Fruit fly (Drosophila melanogaster) whole organism, embryonic: Measurements from ENCODE around the gene jdp.
A peak's percentile ranks its signal among the peaks of the same experiment; 100 is the strongest.

Source experiments
- CG1024 ChIP-seq: fragments of 200-800 bp; sonication (Bioruptor generic); IDR thresholded peaks from 2 replicates; pipeline ENCODE4 v1.3.6; 2022; ENCODE audit warnings: missing biosample characterization, missing genetic modification characterization
- CG10431 ChIP-seq: fragments of 200-800 bp; sonication (Bioruptor generic); optimal IDR thresholded peaks from 3 replicates; lab custom pipeline; 2018; ENCODE audit warnings: missing biosample characterization, mild to moderate bottlenecking, missing genetic modification characterization
- CG12104 ChIP-seq: fragments of 200-800 bp; sonication (Bioruptor generic); optimal IDR thresholded peaks from 3 replicates; lab custom pipeline; 2016; ENCODE audit warnings: missing biosample characterization, missing genetic modification characterization
- CG12219 ChIP-seq: fragments of 200-800 bp; sonication (Bioruptor generic); optimal IDR thresholded peaks from 3 replicates; lab custom pipeline; 2018; ENCODE audit warnings: missing biosample characterization, mild to moderate bottlenecking, missing genetic modification characterization
- CG12236 ChIP-seq: fragments of 200-800 bp; sonication (Bioruptor generic); optimal IDR thresholded peaks from 2 replicates; lab custom pipeline; 2016; ENCODE audit warnings: missing biosample characterization, missing genetic modification characterization
- CG13296 ChIP-seq: fragments of 200-800 bp; sonication (Bioruptor generic); optimal IDR thresholded peaks from 3 replicates; lab custom pipeline; 2018; ENCODE audit warnings: missing biosample characterization, mild to moderate bottlenecking, missing genetic modification characterization
- CG13894 ChIP-seq: fragments of 200-800 bp; sonication (Bioruptor generic); optimal IDR thresholded peaks from 3 replicates; lab custom pipeline; 2018; ENCODE audit warnings: missing biosample characterization, mild to moderate bottlenecking, missing genetic modification characterization, moderate library complexity
- CG15073 ChIP-seq: fragments of 200-800 bp; sonication (Bioruptor generic); optimal IDR thresholded peaks from 2 replicates; lab custom pipeline; 2016; ENCODE audit warnings: missing biosample characterization, missing genetic modification characterization
- CG17612 ChIP-seq: fragments of 200-800 bp; sonication (Bioruptor generic); IDR thresholded peaks from 2 replicates; pipeline ENCODE4 v1.3.6; 2022; ENCODE audit warnings: missing biosample characterization, missing genetic modification characterization
- CG32767 ChIP-seq: fragments of 200-800 bp; sonication (Bioruptor generic); IDR thresholded peaks from 2 replicates; pipeline ENCODE4 v1.3.6; 2022; ENCODE audit warnings: missing biosample characterization, missing genetic modification characterization
- CG34376 ChIP-seq: fragments of 200-800 bp; sonication (Bioruptor generic); optimal IDR thresholded peaks from 2 replicates; lab custom pipeline; 2018; ENCODE audit warnings: missing biosample characterization, mild to moderate bottlenecking, missing genetic modification characterization
- CG4328 ChIP-seq: fragments of 200-800 bp; sonication (Bioruptor generic); optimal IDR thresholded peaks from 3 replicates; lab custom pipeline; 2017; ENCODE audit warnings: missing biosample characterization, missing genetic modification reagents, missing genetic modification characterization
- CG43689 ChIP-seq: fragments of 200-800 bp; sonication (Bioruptor generic); IDR thresholded peaks from 2 replicates; pipeline ENCODE4 v1.3.6; 2022; ENCODE audit warnings: missing biosample characterization, missing genetic modification characterization
- CG4617 ChIP-seq: fragments of 200-800 bp; sonication (Bioruptor generic); optimal IDR thresholded peaks from 3 replicates; lab custom pipeline; 2016; ENCODE audit warnings: missing biosample characterization, missing genetic modification characterization, borderline replicate concordance
- CG4730 ChIP-seq: fragments of 200-800 bp; sonication (Bioruptor generic); IDR thresholded peaks from 2 replicates; pipeline ENCODE4 v1.3.6; 2022; ENCODE audit warnings: missing biosample characterization, missing genetic modification characterization
- CG5180 ChIP-seq: fragments of 200-800 bp; sonication (Bioruptor generic); optimal IDR thresholded peaks from 3 replicates; lab custom pipeline; 2017; ENCODE audit warnings: missing biosample characterization, missing genetic modification characterization, mild to moderate bottlenecking, moderate library complexity, missing genetic modification reagents
- CG7745 ChIP-seq: fragments of 200-800 bp; sonication (Bioruptor generic); optimal IDR thresholded peaks from 2 replicates; lab custom pipeline; 2018; ENCODE audit warnings: missing biosample characterization, mild to moderate bottlenecking, missing genetic modification characterization, moderate library complexity
- CG7839 ChIP-seq: fragments of 200-800 bp; sonication (Bioruptor generic); optimal IDR thresholded peaks from 3 replicates; lab custom pipeline; 2018; ENCODE audit warnings: missing biosample characterization, mild to moderate bottlenecking, missing genetic modification characterization, moderate library complexity
- CG7987 ChIP-seq: fragments of 200-800 bp; sonication (Bioruptor generic); optimal IDR thresholded peaks from 2 replicates; lab custom pipeline; 2018; ENCODE audit warnings: missing biosample characterization, mild to moderate bottlenecking, missing genetic modification characterization, moderate library complexity
- CG8944 ChIP-seq: fragments of 200-800 bp; sonication (Bioruptor generic); optimal IDR thresholded peaks from 3 replicates; lab custom pipeline; 2016; ENCODE audit warnings: missing biosample characterization, missing genetic modification characterization
- Dp ChIP-seq: fragments of 200-800 bp; sonication (Bioruptor generic); optimal IDR thresholded peaks from 2 replicates; lab custom pipeline; 2018; ENCODE audit warnings: missing biosample characterization, mild to moderate bottlenecking, missing genetic modification characterization, moderate library complexity
- Dref ChIP-seq: fragments of 200-800 bp; sonication (Bioruptor generic); IDR thresholded peaks from 2 replicates; pipeline ENCODE4 v1.3.6; 2022; ENCODE audit warnings: missing biosample characterization, missing genetic modification characterization
- Ets65A ChIP-seq: fragments of 200-800 bp; sonication (Bioruptor generic); peaks from one replicate; lab custom pipeline; 2016; ENCODE audit warnings: missing biosample characterization, missing genetic modification characterization
- Fer1 ChIP-seq: fragments of 200-800 bp; sonication (Bioruptor generic); optimal IDR thresholded peaks from 2 replicates; lab custom pipeline; 2017; ENCODE audit warnings: missing biosample characterization, mild to moderate bottlenecking, missing genetic modification characterization
- Hmx ChIP-seq: fragments of 200-800 bp; sonication (Bioruptor generic); optimal IDR thresholded peaks from 2 replicates; lab custom pipeline; 2016; ENCODE audit warnings: missing biosample characterization, missing genetic modification characterization
- Hr51 ChIP-seq, 2 experiments: fragments of 200-800 bp; sonication (Bioruptor generic); optimal IDR thresholded peaks; 2 replicates in 1 of 2; 3 replicates in 1 of 2; lab custom pipeline; 2016 to 2018; ENCODE audit warnings: missing biosample characterization in 2 of 2, missing genetic modification characterization in 2 of 2, mild to moderate bottlenecking in 1 of 2, moderate library complexity in 1 of 2
- NC2α ChIP-seq: fragments of 200-800 bp; sonication (Bioruptor generic); optimal IDR thresholded peaks from 2 replicates; lab custom pipeline; 2016; ENCODE audit warnings: missing biosample characterization, missing genetic modification characterization
- Nf-YC ChIP-seq: fragments of 200-800 bp; optimal IDR thresholded peaks from 3 replicates; lab custom pipeline; 2019; ENCODE audit warnings: missing biosample characterization, mild to moderate bottlenecking, missing genetic modification characterization, moderate library complexity
- Pdp1 ChIP-seq, 2 experiments: fragments of 200-800 bp; sonication (Bioruptor generic); optimal IDR thresholded peaks; 3 replicates each; lab custom pipeline; 2016; ENCODE audit warnings: missing biosample characterization in 2 of 2, missing genetic modification characterization in 2 of 2, mild to moderate bottlenecking in 1 of 2, moderate library complexity in 1 of 2
- Rx ChIP-seq: fragments of 200-800 bp; sonication (Bioruptor generic); IDR thresholded peaks from 2 replicates; pipeline ENCODE4 v1.3.6; 2022; ENCODE audit warnings: missing biosample characterization, missing genetic modification characterization
- Taf1 ChIP-seq: fragments of 200-800 bp; sonication (Bioruptor generic); IDR thresholded peaks from 2 replicates; pipeline ENCODE4 v1.3.6; 2022; ENCODE audit warnings: missing biosample characterization, missing genetic modification characterization
- Usf ChIP-seq: fragments of 200-800 bp; sonication (Bioruptor generic); optimal IDR thresholded peaks from 2 replicates; lab custom pipeline; 2017; ENCODE audit warnings: missing genotype, missing biosample characterization, missing genetic modification characterization
- Xbp1 ChIP-seq: fragments of 200-800 bp; sonication (Bioruptor generic); optimal IDR thresholded peaks from 3 replicates; lab custom pipeline; 2016; ENCODE audit warnings: missing biosample characterization, mild to moderate bottlenecking, missing genetic modification characterization
- amos ChIP-seq: fragments of 200-800 bp; sonication (Bioruptor generic); IDR thresholded peaks from 2 replicates; pipeline ENCODE4 v1.3.6; 2022; ENCODE audit warnings: missing biosample characterization, missing genetic modification characterization; ENCODE audit not compliant: partially characterized antibody
- crp ChIP-seq, 2 experiments: fragments of 200-800 bp; sonication (Bioruptor generic); optimal IDR thresholded peaks; 2 replicates in 1 of 2; 3 replicates in 1 of 2; lab custom pipeline; 2017; ENCODE audit warnings: missing biosample characterization in 2 of 2, missing genetic modification characterization in 2 of 2, mild to moderate bottlenecking in 1 of 2, moderate library complexity in 1 of 2
- eyg ChIP-seq: fragments of 200-800 bp; sonication (Bioruptor generic); optimal IDR thresholded peaks from 3 replicates; lab custom pipeline; 2016; ENCODE audit warnings: missing biosample characterization, missing genetic modification characterization
- fd102C ChIP-seq: fragments of 200-800 bp; sonication (Bioruptor generic); optimal IDR thresholded peaks from 2 replicates; lab custom pipeline; 2018; ENCODE audit warnings: missing biosample characterization, mild to moderate bottlenecking, missing genetic modification characterization, moderate library complexity
- hth ChIP-seq: fragments of >200 bp; optimal IDR thresholded peaks from 2 replicates; lab custom pipeline; 2017; ENCODE audit warnings: inconsistent platforms
- kah ChIP-seq: fragments of 200-800 bp; sonication (Bioruptor generic); optimal IDR thresholded peaks from 2 replicates; lab custom pipeline; 2018; ENCODE audit warnings: missing biosample characterization, mild to moderate bottlenecking, missing genetic modification characterization
- knrl ChIP-seq: fragments of 200-800 bp; sonication (Bioruptor generic); IDR thresholded peaks from 3 replicates; pipeline ENCODE4 v1.3.6; 2022; ENCODE audit warnings: missing biosample characterization, missing genetic modification characterization; ENCODE audit not compliant: partially characterized antibody
- phol ChIP-seq: fragments of 200-800 bp; sonication (Bioruptor generic); optimal IDR thresholded peaks from 3 replicates; lab custom pipeline; 2018; ENCODE audit warnings: missing biosample characterization, mild to moderate bottlenecking, missing genetic modification characterization, moderate library complexity
- pnt ChIP-seq: fragments of 200-800 bp; sonication (Bioruptor generic); optimal IDR thresholded peaks from 3 replicates; lab custom pipeline; 2016; ENCODE audit warnings: missing biosample characterization, missing genetic modification characterization
- pros ChIP-seq: fragments of 200-800 bp; sonication (Bioruptor generic); optimal IDR thresholded peaks from 3 replicates; lab custom pipeline; 2019; ENCODE audit warnings: missing biosample characterization, mild to moderate bottlenecking, missing genetic modification characterization, moderate library complexity
- sens-2 ChIP-seq: fragments of 200-800 bp; sonication (Bioruptor generic); IDR thresholded peaks from 2 replicates; pipeline ENCODE4 v1.3.6; 2022; ENCODE audit warnings: missing biosample characterization, missing genetic modification characterization
- so ChIP-seq: fragments of 200-800 bp; sonication (Bioruptor generic); IDR thresholded peaks from 3 replicates; pipeline ENCODE4 v1.3.6; 2022; ENCODE audit warnings: missing biosample characterization, missing genetic modification characterization
- stc ChIP-seq: fragments of 200-800 bp; sonication (Bioruptor generic); IDR thresholded peaks from 2 replicates; pipeline ENCODE4 v1.3.6; 2022; ENCODE audit warnings: missing biosample characterization, missing genetic modification characterization
- tll ChIP-seq, 2 experiments: fragments of 200-800 bp in 1 of 2; fragments of >200 bp in 1 of 2; sonication (Bioruptor generic) in 1 of 2; optimal IDR thresholded peaks; 2 replicates each; lab custom pipeline; 2017 to 2019; ENCODE audit warnings: missing biosample characterization in 2 of 2, missing genetic modification characterization in 2 of 2, mild to moderate bottlenecking in 1 of 2, moderate library complexity in 1 of 2
- unc-4 ChIP-seq: fragments of 200-800 bp; sonication (Bioruptor generic); IDR thresholded peaks from 2 replicates; pipeline ENCODE4 v1.3.6; 2022; ENCODE audit warnings: missing biosample characterization, missing genetic modification characterization; ENCODE audit not compliant: partially characterized antibody
- zf30C ChIP-seq: fragments of 200-800 bp; sonication (Bioruptor generic); optimal IDR thresholded peaks from 3 replicates; lab custom pipeline; 2018; ENCODE audit warnings: missing biosample characterization, mild to moderate bottlenecking, missing genetic modification characterization

The jdp gene

DNA sequence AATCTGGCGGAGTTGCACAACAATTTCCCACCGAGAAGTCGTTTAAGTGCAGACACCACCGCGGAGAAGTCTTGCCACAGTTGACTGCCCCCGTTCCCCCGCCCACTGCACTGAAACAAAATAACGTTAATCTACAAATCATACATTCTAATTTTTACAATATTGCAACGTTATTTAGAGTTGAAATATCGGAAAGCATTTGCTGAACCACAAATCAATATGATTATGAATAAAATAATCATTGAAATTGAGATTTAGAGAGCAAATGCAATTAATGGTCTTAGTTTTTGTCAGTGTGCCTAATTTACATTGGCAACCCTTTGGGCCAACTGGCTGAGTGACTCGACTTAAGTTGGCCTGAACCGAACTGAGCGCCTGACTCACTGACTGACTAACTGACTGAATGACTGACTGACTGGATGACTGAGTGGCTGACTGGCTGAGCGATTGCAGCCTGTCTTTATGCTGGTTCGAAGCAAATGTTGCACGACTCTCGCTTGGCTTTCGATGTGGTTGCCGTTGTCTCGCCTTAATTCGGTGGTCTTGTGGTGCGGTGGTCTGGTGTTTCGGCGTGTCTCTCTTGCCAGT, 43.8 kb upstream of the jdp start (continued):
- peak; percentile 87 for TF ChIP-seq phol (tag; lab: Kevin White, UChicago)
- TF ChIP-seq hth (lab: Kevin White, UChicago) = no peak
- peak; percentile 15 for TF ChIP-seq CG12104 (GFP tag; lab: Kevin White, UChicago)
- TF ChIP-seq Hmx (GFP tag; lab: Kevin White, UChicago) = peak; percentile 2
- no peak for TF ChIP-seq Fer1 (GFP tag; lab: Kevin White, UChicago)
- TF ChIP-seq stc = peak; percentile 77
- peak; percentile 51 to 72 for TF ChIP-seq Pdp1 (GFP tag; optimal IDR thresholded peaks at IDR 0.05; lab: Kevin White, UChicago)
- TF ChIP-seq CG1024 = peak; percentile 71
- TF ChIP-seq CG7987 = peak; percentile 24
- peak; percentile 40 for TF ChIP-seq NC2α (GFP tag; lab: Kevin White, UChicago)
- TF ChIP-seq CG32767 (GFP tag; lab: Robert Waterston, UW) = peak; percentile 76
- peak; percentile 64 for TF ChIP-seq CG4730 (GFP tag; lab: Robert Waterston, UW)
- peak; percentile 66 for TF ChIP-seq Ets65A (GFP tag; lab: Kevin White, UChicago)
- peak; percentile 1 for TF ChIP-seq CG15073 (GFP tag; lab: Kevin White, UChicago)
- no peak for TF ChIP-seq Taf1 (GFP tag; lab: Robert Waterston, UW)
- TF ChIP-seq crp (GFP tag; optimal IDR thresholded peaks at IDR 0.05; lab: Kevin White, UChicago) = peak in 1 of 2 experiments; percentile 19
- TF ChIP-seq CG13296 (GFP tag; lab: Kevin White, UChicago) = peak; percentile 57
- peak; percentile 35 for TF ChIP-seq CG10431 (GFP tag; lab: Kevin White, UChicago)
- TF ChIP-seq Dref = no peak
- peak; percentile 62 for TF ChIP-seq Rx
- TF ChIP-seq kah (GFP tag; lab: Kevin White, UChicago) = peak; percentile 67
- TF ChIP-seq tll (GFP tag; optimal IDR thresholded peaks at IDR 0.05; lab: Kevin White, UChicago) = peak in 1 of 2 experiments; percentile 55
- TF ChIP-seq Nf-YC (tag; lab: Kevin White, UChicago) = no peak
- no peak for TF ChIP-seq Usf
- TF ChIP-seq CG12219 (GFP tag; lab: Kevin White, UChicago) = peak; percentile 82
- peak; percentile 13 for TF ChIP-seq eyg (GFP tag; lab: Kevin White, UChicago)
- TF ChIP-seq CG5180 (GFP tag; lab: Kevin White, UChicago) = peak; percentile 79
- TF ChIP-seq Xbp1 (GFP tag; lab: Kevin White, UChicago) = peak; percentile 82
- TF ChIP-seq CG12236 (GFP tag; lab: Kevin White, UChicago) = peak; percentile 62
- no peak for TF ChIP-seq CG13894 (tag; lab: Kevin White, UChicago)
- TF ChIP-seq CG7745 (tag; lab: Kevin White, UChicago) = no peak
- TF ChIP-seq fd102C (GFP tag; lab: Kevin White, UChicago) = no peak
- TF ChIP-seq CG8944 (GFP tag; lab: Kevin White, UChicago) = peak; percentile 72
- no peak for TF ChIP-seq amos (GFP tag; lab: Robert Waterston, UW)
- TF ChIP-seq unc-4 (GFP tag; lab: Robert Waterston, UW) = no peak
- TF ChIP-seq CG43689 = 0 out of 2 replicates have a peak, but pooled peaks have one; percentile 40
- TF ChIP-seq knrl (GFP tag; lab: Robert Waterston, UW) = no peak
- TF ChIP-seq so (GFP tag; lab: Robert Waterston, UW) = peak; percentile 83; the same call in 2 of the 3 replicates
- peak; percentile 76 for TF ChIP-seq pros (GFP tag; lab: Kevin White, UChicago)
- no peak for TF ChIP-seq CG4328 (GFP tag; lab: Kevin White, UChicago)
- TF ChIP-seq zf30C (GFP tag; lab: Kevin White, UChicago) = peak; percentile 77
- TF ChIP-seq sens-2 (GFP tag; lab: Robert Waterston, UW) = peak; percentile 64
- no peak for TF ChIP-seq Dp (GFP tag; lab: Kevin White, UChicago)
- peak; percentile 83 for TF ChIP-seq CG7839
- peak; percentile 67 for TF ChIP-seq pnt
- peak; percentile 19 to 88 for TF ChIP-seq Hr51 (GFP tag; optimal IDR thresholded peaks at IDR 0.05; lab: Kevin White, UChicago)
- TF ChIP-seq CG17612 (GFP tag; lab: Robert Waterston, UW) = peak; percentile 36; the same call in 1 of the 2 replicates
- TF ChIP-seq CG4617 (GFP tag; lab: Kevin White, UChicago) = no peak
- no peak for TF ChIP-seq CG34376 (GFP tag; lab: Kevin White, UChicago)
